Fruit fly (Drosophila melanogaster): Measurements from ENCODE around the gene CG44153.

dm6 chr2L:10172402-10172801, 7.7 kb downstream of the CG44153 start, which contains the start of gene CG13137:
- TF ChIP-seq psq (optimal IDR thresholded peaks at IDR 0.05) = no peak
- no peak for TF ChIP-seq ttk (optimal IDR thresholded peaks at IDR 0.05)
